Worm (Caenorhabditis elegans) whole organism, L1 larva: ENCODE results near the gene lge-1.

ENCODE experiments used
- C04F5.9 ChIP-seq: sonication (generic microtip); optimal IDR thresholded peaks from 2 replicates; lab custom pipeline; 2016; ENCODE audit warnings: missing genetic modification characterization, missing compliant biosample characterization
- C16A3.4 ChIP-seq: fragments of 150-350 bp; optimal IDR thresholded peaks from 2 replicates; lab custom pipeline; 2014; ENCODE audit warnings: missing biosample characterization, missing genetic modification characterization
- aha-1 ChIP-seq: fragments of 150-350 bp; optimal IDR thresholded peaks from 2 replicates; lab custom pipeline; 2014; ENCODE audit warnings: missing biosample characterization, missing genetic modification characterization
- alr-1 ChIP-seq: fragments of 200-800 bp; sonication (Bioruptor generic); optimal IDR thresholded peaks from 2 replicates; lab custom pipeline; 2018; ENCODE audit warnings: borderline replicate concordance, mild to moderate bottlenecking, missing genetic modification characterization, missing compliant biosample characterization
- aly-2 ChIP-seq: fragments of 150-350 bp; optimal IDR thresholded peaks from 2 replicates; lab custom pipeline; 2014; ENCODE audit warnings: missing biosample characterization, missing genetic modification characterization
- ama-1 ChIP-seq: fragments of 150-350 bp; optimal IDR thresholded peaks from 2 replicates; lab custom pipeline; 2014
- blmp-1 ChIP-seq: fragments of 150-350 bp; optimal IDR thresholded peaks from 2 replicates; lab custom pipeline; 2014; ENCODE audit warnings: missing biosample characterization, missing genetic modification characterization
- ceh-8 ChIP-seq: fragments of 200-800 bp; sonication (Bioruptor generic); optimal IDR thresholded peaks from 2 replicates; lab custom pipeline; 2018; ENCODE audit warnings: mild to moderate bottlenecking, missing genetic modification characterization, moderate library complexity, missing compliant biosample characterization
- ceh-90 ChIP-seq: sonication (generic microtip); optimal IDR thresholded peaks from 2 replicates; lab custom pipeline; 2016; ENCODE audit warnings: missing genetic modification characterization, missing compliant biosample characterization
- ces-1 ChIP-seq: fragments of 150-350 bp; optimal IDR thresholded peaks from 2 replicates; lab custom pipeline; 2014; ENCODE audit warnings: missing biosample characterization, missing genetic modification reagents, missing genetic modification characterization
- dsc-1 ChIP-seq: sonication (generic microtip); optimal IDR thresholded peaks from 2 replicates; lab custom pipeline; 2016; ENCODE audit warnings: mild to moderate bottlenecking, missing genetic modification characterization, missing compliant biosample characterization
- efl-3 ChIP-seq: fragments of 200-800 bp; sonication (Bioruptor generic); optimal IDR thresholded peaks from 2 replicates; lab custom pipeline; 2018; ENCODE audit warnings: mild to moderate bottlenecking, missing genetic modification characterization, missing compliant biosample characterization
- egl-13 ChIP-seq: sonication (generic microtip); optimal IDR thresholded peaks from 2 replicates; lab custom pipeline; 2016; ENCODE audit warnings: missing genotype, missing genetic modification reagents, missing genetic modification characterization, missing compliant biosample characterization
- elt-2 ChIP-seq: sonication (generic microtip); optimal IDR thresholded peaks from 2 replicates; lab custom pipeline; 2016; ENCODE audit warnings: missing genetic modification characterization, mild to moderate bottlenecking, inconsistent platforms, missing compliant biosample characterization, missing genetic modification reagents
- fkh-10 ChIP-seq: sonication (generic microtip); optimal IDR thresholded peaks from 2 replicates; lab custom pipeline; 2017; ENCODE audit warnings: missing biosample characterization, missing genetic modification reagents, missing genetic modification characterization
- grh-1 ChIP-seq: fragments of 200-800 bp; sonication (Bioruptor generic); IDR thresholded peaks from 2 replicates; pipeline ENCODE4 v1.3.6; 2022; ENCODE audit warnings: missing genetic modification reagents, missing genetic modification characterization, missing compliant biosample characterization
- hlh-17 ChIP-seq: fragments of 200-800 bp; sonication (Bioruptor generic); optimal IDR thresholded peaks from 2 replicates; lab custom pipeline; 2018; ENCODE audit warnings: missing genetic modification characterization, mild to moderate bottlenecking, missing compliant biosample characterization, moderate library complexity, borderline replicate concordance
- hlh-4 ChIP-seq: sonication (generic microtip); optimal IDR thresholded peaks from 2 replicates; lab custom pipeline; 2016; ENCODE audit warnings: mild to moderate bottlenecking, missing genetic modification characterization, missing compliant biosample characterization
- hpl-2 ChIP-seq: fragments of 150-350 bp; optimal IDR thresholded peaks from 2 replicates; lab custom pipeline; 2014; ENCODE audit warnings: missing biosample characterization, missing genetic modification reagents, missing genetic modification characterization
- irx-1 ChIP-seq: sonication (generic microtip); optimal IDR thresholded peaks from 2 replicates; lab custom pipeline; 2016; ENCODE audit warnings: missing genetic modification characterization, missing compliant biosample characterization
- lin-13 ChIP-seq: fragments of 150-350 bp; optimal IDR thresholded peaks from 2 replicates; lab custom pipeline; 2014; ENCODE audit warnings: missing biosample characterization, missing genetic modification reagents, missing genetic modification characterization
- lin-14 ChIP-seq: fragments of 200-800 bp; sonication (Bioruptor generic); optimal IDR thresholded peaks from 2 replicates; lab custom pipeline; 2018; ENCODE audit warnings: mild to moderate bottlenecking, missing genetic modification characterization, moderate library complexity, missing compliant biosample characterization
- lin-39 ChIP-seq: fragments of 150-350 bp; optimal IDR thresholded peaks from 2 replicates; lab custom pipeline; 2014; ENCODE audit warnings: missing biosample characterization, missing genetic modification reagents, missing genetic modification characterization
- mab-9 ChIP-seq: fragments of 200-800 bp; sonication (Bioruptor generic); IDR thresholded peaks from 2 replicates; pipeline ENCODE4 v1.3.6; 2022; ENCODE audit warnings: missing genetic modification reagents, missing genetic modification characterization, missing compliant biosample characterization
- mep-1 ChIP-seq: fragments of 150-350 bp; optimal IDR thresholded peaks from 2 replicates; lab custom pipeline; 2014; ENCODE audit warnings: missing biosample characterization, missing genetic modification characterization
- nhr-11 ChIP-seq: fragments of 150-350 bp; optimal IDR thresholded peaks from 2 replicates; lab custom pipeline; 2014; ENCODE audit warnings: missing biosample characterization, missing genetic modification characterization
- nhr-237 ChIP-seq: fragments of 150-350 bp; optimal IDR thresholded peaks from 2 replicates; lab custom pipeline; 2014; ENCODE audit warnings: missing biosample characterization, missing genetic modification characterization
- nhr-47 ChIP-seq: sonication (generic microtip); optimal IDR thresholded peaks from 2 replicates; lab custom pipeline; 2016; ENCODE audit warnings: mild to moderate bottlenecking, missing genetic modification characterization, moderate library complexity, missing compliant biosample characterization
- nhr-76 ChIP-seq: sonication (generic microtip); optimal IDR thresholded peaks from 2 replicates; lab custom pipeline; 2017; ENCODE audit warnings: missing biosample characterization, missing genetic modification characterization
- nhr-77 ChIP-seq: fragments of 150-350 bp; optimal IDR thresholded peaks from 2 replicates; lab custom pipeline; 2014; ENCODE audit warnings: missing biosample characterization, missing genetic modification characterization
- nhr-84 ChIP-seq: sonication (generic microtip); optimal IDR thresholded peaks from 2 replicates; lab custom pipeline; 2017; ENCODE audit warnings: missing biosample characterization, missing genetic modification characterization
- nhr-85 ChIP-seq: sonication (generic microtip); peaks from one replicate; lab custom pipeline; 2016; ENCODE audit warnings: missing genetic modification characterization, inconsistent platforms, missing compliant biosample characterization
- nhr-90 ChIP-seq: sonication (generic microtip); optimal IDR thresholded peaks from 2 replicates; lab custom pipeline; 2016; ENCODE audit warnings: mild to moderate bottlenecking, missing genetic modification characterization, missing compliant biosample characterization; ENCODE audit not compliant: poor library complexity
- pag-3 ChIP-seq: sonication (generic microtip); optimal IDR thresholded peaks from 2 replicates; lab custom pipeline; 2017; ENCODE audit warnings: missing genetic modification characterization, mild to moderate bottlenecking, missing compliant biosample characterization, antibody characterized with exemption, borderline replicate concordance; ENCODE audit not compliant: insufficient read depth
- pax-3 ChIP-seq: fragments of 200-800 bp; sonication (Bioruptor generic); optimal IDR thresholded peaks from 2 replicates; lab custom pipeline; 2018; ENCODE audit warnings: mild to moderate bottlenecking, missing genetic modification characterization, moderate library complexity, missing compliant biosample characterization
- snpc-4 ChIP-seq: fragments of 150-350 bp; optimal IDR thresholded peaks from 2 replicates; lab custom pipeline; 2014; ENCODE audit warnings: missing biosample characterization, missing genetic modification characterization
- sox-4 ChIP-seq: sonication (generic microtip); optimal IDR thresholded peaks from 2 replicates; lab custom pipeline; 2016; ENCODE audit warnings: missing genetic modification characterization, missing compliant biosample characterization
- sptf-1 ChIP-seq: fragments of 150-350 bp; optimal IDR thresholded peaks from 2 replicates; lab custom pipeline; 2014; ENCODE audit warnings: missing biosample characterization, missing genetic modification characterization
- swsn-7 ChIP-seq: sonication (generic microtip); optimal IDR thresholded peaks from 2 replicates; lab custom pipeline; 2016; ENCODE audit warnings: missing genetic modification characterization, missing compliant biosample characterization
- unc-30 ChIP-seq: sonication (generic microtip); optimal IDR thresholded peaks from 2 replicates; lab custom pipeline; 2017; ENCODE audit warnings: missing biosample characterization, missing genetic modification characterization
- unc-62 ChIP-seq: fragments of 150-350 bp; optimal IDR thresholded peaks from 2 replicates; lab custom pipeline; 2014; ENCODE audit warnings: missing biosample characterization, missing genetic modification reagents, missing genetic modification characterization
- zip-4 ChIP-seq: fragments of 200-800 bp; sonication (Bioruptor generic); optimal IDR thresholded peaks from 2 replicates; lab custom pipeline; 2018; ENCODE audit warnings: mild to moderate bottlenecking, missing genetic modification characterization, moderate library complexity, missing compliant biosample characterization

Gene lge-1

ce11 chrX:10956972-10957678 lies 9.2 kb upstream of the lge-1 start:
- TF ChIP-seq nhr-77 (tag; lab: Kevin White, UChicago) (no peak), elt-2 (peak; percentile 5), zip-4 (no peak)

- TF ChIP-seq ces-1 (GFP tag; lab: Kevin White, UChicago) (no peak), fkh-10 (no peak), ceh-90 (tag; lab: Kevin White, UChicago) (no peak), nhr-77 (tag; lab: Kevin White, UChicago) (no peak), unc-62 (no peak), ama-1 (lab: Kevin White, UChicago) (no peak), mab-9 (no peak)
Measured at ce11 chrX:10958427-10958826, 7.9 kb upstream of the lge-1 start, which contains the start of gene nlp-19. TSS of gene nlp-19 (plus strand) at chrX:10958727.

ce11 chrX:10959136-10959535 lies 7.2 kb upstream of the lge-1 start, which contains the start of gene K09C8.2:
TSS of gene K09C8.2 (plus strand) at chrX:10959436.
- no peak for TF ChIP-seq hlh-4 (tag; lab: Kevin White, UChicago)
- no peak for TF ChIP-seq alr-1 (tag; lab: Kevin White, UChicago)
- no peak for TF ChIP-seq unc-62
- no peak for TF ChIP-seq sox-4 (tag; lab: Kevin White, UChicago)
- TF ChIP-seq ceh-8 = no peak

- TF ChIP-seq nhr-84 (tag; lab: Kevin White, UChicago) (no peak), nhr-11 (tag; lab: Kevin White, UChicago) (no peak)
Measured at ce11 chrX:10961724-10962123, 4.6 kb upstream of the lge-1 start.

ce11 chrX:10963453-10964046 lies 2.8 kb upstream of the lge-1 start, which contains the start of gene nas-10:
TSS of gene nas-10 (minus strand) at chrX:10963503.
- TF ChIP-seq blmp-1 (tag; lab: Kevin White, UChicago) (peak; percentile 21), zip-4 (no peak), pag-3 (tag; lab: Kevin White, UChicago) (no peak), ceh-90 (tag; lab: Kevin White, UChicago) (no peak), aha-1 (no peak), C04F5.9 (tag; lab: Kevin White, UChicago) (no peak), mab-9 (no peak), efl-3 (GFP tag; lab: Kevin White, UChicago) (no peak), dsc-1 (peak; percentile 52), unc-30 (tag; lab: Kevin White, UChicago) (no peak), grh-1 (0 out of 2 replicates have a peak, but pooled peaks have one; percentile 24), nhr-76 (tag; lab: Kevin White, UChicago) (no peak), fkh-10 (peak; percentile 32), lin-14 (GFP tag; lab: Kevin White, UChicago) (peak; percentile 47), nhr-47 (tag; lab: Kevin White, UChicago) (no peak), ceh-8 (no peak), pax-3 (tag; lab: Kevin White, UChicago) (no peak), C16A3.4 (peak; percentile 52), lin-13 (GFP tag; lab: Kevin White, UChicago) (no peak), hlh-17 (GFP tag; lab: Kevin White, UChicago) (no peak), nhr-90 (tag; lab: Kevin White, UChicago) (peak; percentile 73), snpc-4 (tag; lab: Kevin White, UChicago) (no peak), sptf-1 (no peak), mep-1 (tag; lab: Kevin White, UChicago) (peak; percentile 54), swsn-7 (tag; lab: Kevin White, UChicago) (peak; percentile 62), nhr-77 (tag; lab: Kevin White, UChicago) (no peak), irx-1 (tag; lab: Kevin White, UChicago) (peak; percentile 13), lin-39 (tag; lab: Kevin White, UChicago) (no peak), nhr-85 (tag; lab: Kevin White, UChicago) (peak; percentile 76), nhr-84 (tag; lab: Kevin White, UChicago) (no peak), nhr-237 (tag; lab: Kevin White, UChicago) (no peak), hpl-2 (GFP tag; lab: Kevin White, UChicago) (no peak), aly-2 (tag; lab: Kevin White, UChicago) (no peak), ama-1 (lab: Kevin White, UChicago) (no peak), egl-13 (tag; lab: Kevin White, UChicago) (no peak)
